Worm (Caenorhabditis elegans): ENCODE results near the gene erd-2.1.

erd-2.1 gene

DNA sequence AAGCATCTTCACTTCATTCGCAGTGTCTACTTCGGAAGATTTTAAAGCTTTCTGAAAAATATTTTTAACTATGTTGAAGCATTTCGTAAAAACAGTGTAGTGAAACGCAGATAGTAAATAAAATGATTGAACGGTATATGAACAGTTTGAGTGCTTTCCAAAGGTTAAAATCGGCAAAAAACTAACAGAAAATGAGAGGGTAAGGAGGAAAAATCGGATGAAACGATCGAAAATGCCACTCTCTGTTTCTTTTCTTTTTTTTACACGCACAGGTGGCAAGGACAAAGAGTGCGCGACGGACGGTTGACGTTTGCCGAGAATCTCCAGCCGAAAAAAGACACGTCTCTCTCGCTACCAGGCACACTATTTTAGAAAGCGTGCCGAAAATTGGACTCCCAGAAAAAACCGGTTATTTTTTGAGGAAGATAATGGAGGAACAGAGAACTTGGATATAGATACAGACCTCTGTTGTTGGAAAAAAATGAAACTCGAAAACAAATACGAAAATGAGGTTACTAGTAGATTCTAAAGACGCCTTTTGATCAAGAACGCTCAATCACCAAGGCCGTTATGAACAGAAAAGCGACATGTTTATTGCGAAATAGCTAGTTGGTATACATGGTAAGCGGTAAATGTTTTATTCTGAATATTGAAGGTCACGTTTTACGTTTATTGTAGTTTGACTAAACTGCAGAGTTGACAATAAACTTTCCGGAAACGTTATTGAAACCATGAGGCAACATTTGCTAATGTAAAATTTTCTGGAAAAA lies 35.9 kb upstream of the erd-2.1 start, which contains the start of gene myrf-2:
TSS of gene myrf-2 (minus strand) at position 51 of the 770 bp plus-strand sequence.
- TF ChIP-seq unc-62 (GFP tag; optimal IDR thresholded peaks at IDR 0.05) (no peak), nhr-76 (tag; optimal IDR thresholded peaks at IDR 0.05) (no peak), blmp-1 (tag; optimal IDR thresholded peaks at IDR 0.05) (no peak), ceh-39 (tag; optimal IDR thresholded peaks at IDR 0.05) (no peak), mab-5 (tag; optimal IDR thresholded peaks at IDR 0.05) (no peak), pha-4 (tag; optimal IDR thresholded peaks at IDR 0.05) (no peak), M03D4.4 (tag; optimal IDR thresholded peaks at IDR 0.05) (no peak), nhr-28 (tag; optimal IDR thresholded peaks at IDR 0.05) (no peak)

DNA sequence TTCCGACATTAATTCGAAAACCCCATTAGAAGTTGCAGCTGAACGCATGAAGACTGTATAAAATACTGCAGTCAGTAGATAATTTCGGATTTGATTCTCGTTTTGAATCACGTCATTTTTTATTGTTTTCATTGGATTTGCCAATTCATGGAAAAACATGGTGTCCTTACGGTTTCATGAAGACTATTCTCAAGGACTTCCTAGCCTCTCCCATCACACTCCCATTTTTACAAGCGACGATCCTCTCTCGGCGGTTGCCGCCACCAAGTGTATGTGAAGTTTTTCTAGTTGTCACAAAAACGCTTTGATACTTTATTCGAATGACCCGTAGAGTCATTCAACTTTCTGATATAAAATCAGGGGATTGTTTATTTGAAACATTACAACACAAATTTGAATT lies 31.2 kb upstream of the erd-2.1 start:
- TF ChIP-seq nhr-12 (tag; optimal IDR thresholded peaks at IDR 0.05) (no peak), mls-2 (tag; optimal IDR thresholded peaks at IDR 0.05) (no peak), lin-32 (GFP tag; optimal IDR thresholded peaks at IDR 0.05) (no peak), lsy-2 (tag; optimal IDR thresholded peaks at IDR 0.05) (no peak), nhr-28 (tag; optimal IDR thresholded peaks at IDR 0.05) (no peak), tbx-8 (GFP tag; optimal IDR thresholded peaks at IDR 0.05) (no peak), pha-4 (tag; optimal IDR thresholded peaks at IDR 0.05) (no peak), unc-120 (tag; optimal IDR thresholded peaks at IDR 0.05; ENCODE audit: poor library complexity, severe bottlenecking) (no peak), bed-3 (GFP tag; optimal IDR thresholded peaks at IDR 0.05) (no peak), lin-13 (tag; optimal IDR thresholded peaks at IDR 0.05) (no peak), nhr-2 (tag; optimal IDR thresholded peaks at IDR 0.05) (no peak), elt-3 (tag; optimal IDR thresholded peaks at IDR 0.05) (no peak), cnd-1 (tag; optimal IDR thresholded peaks at IDR 0.05) (no peak), ceh-43 (GFP tag; optimal IDR thresholded peaks at IDR 0.05) (no peak), elt-1 (tag; optimal IDR thresholded peaks at IDR 0.05; ENCODE audit: borderline replicate concordance, insufficient read depth) (no peak), sem-2 (GFP tag; optimal IDR thresholded peaks at IDR 0.05) (no peak), unc-39 (tag; optimal IDR thresholded peaks at IDR 0.05) (no peak), ceh-39 (tag; optimal IDR thresholded peaks at IDR 0.05) (no peak)

DNA sequence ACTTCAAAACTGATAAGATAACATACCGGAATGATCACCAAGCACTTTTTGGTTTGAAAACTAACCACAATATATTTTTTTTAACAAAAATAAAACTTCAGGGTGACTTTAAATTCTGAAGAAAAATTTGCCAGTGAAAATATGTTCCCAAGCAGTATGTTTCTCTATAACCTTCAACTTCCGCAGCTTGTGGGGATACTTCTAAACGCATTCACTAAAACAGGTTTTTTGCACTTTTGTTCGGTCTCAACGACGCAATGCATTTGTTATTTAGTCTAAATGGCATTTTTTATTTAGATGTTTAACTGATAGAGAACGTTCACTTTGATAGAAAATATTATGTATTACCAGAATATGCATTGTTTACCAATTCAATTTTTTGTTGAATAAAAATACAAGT lies 30.6 kb upstream of the erd-2.1 start:
- no peak for TF ChIP-seq unc-120 (tag; optimal IDR thresholded peaks at IDR 0.05; ENCODE audit: poor library complexity, severe bottlenecking)
- TF ChIP-seq snpc-4 (tag; optimal IDR thresholded peaks at IDR 0.05), result no peak
- TF ChIP-seq drap-1 (GFP tag; optimal IDR thresholded peaks at IDR 0.05), result no peak
- TF ChIP-seq elt-1 (tag; optimal IDR thresholded peaks at IDR 0.05; ENCODE audit: borderline replicate concordance, insufficient read depth), result no peak
- no peak for TF ChIP-seq mab-5 (tag; optimal IDR thresholded peaks at IDR 0.05)
- no peak for TF ChIP-seq flh-1 (GFP tag; optimal IDR thresholded peaks at IDR 0.05)
- TF ChIP-seq sem-2 (GFP tag; optimal IDR thresholded peaks at IDR 0.05), result no peak
- TF ChIP-seq ham-2 (GFP tag; optimal IDR thresholded peaks at IDR 0.05), result no peak
- TF ChIP-seq nhr-76 (tag; optimal IDR thresholded peaks at IDR 0.05), result no peak
- TF ChIP-seq nhr-237 (tag; optimal IDR thresholded peaks at IDR 0.05), result no peak
- no peak for TF ChIP-seq mep-1 (tag; optimal IDR thresholded peaks at IDR 0.05)
- TF ChIP-seq M03D4.4 (tag; optimal IDR thresholded peaks at IDR 0.05), result no peak
- no peak for TF ChIP-seq sptf-1 (tag; optimal IDR thresholded peaks at IDR 0.05)
- TF ChIP-seq pha-4 (tag; optimal IDR thresholded peaks at IDR 0.05), result no peak

DNA sequence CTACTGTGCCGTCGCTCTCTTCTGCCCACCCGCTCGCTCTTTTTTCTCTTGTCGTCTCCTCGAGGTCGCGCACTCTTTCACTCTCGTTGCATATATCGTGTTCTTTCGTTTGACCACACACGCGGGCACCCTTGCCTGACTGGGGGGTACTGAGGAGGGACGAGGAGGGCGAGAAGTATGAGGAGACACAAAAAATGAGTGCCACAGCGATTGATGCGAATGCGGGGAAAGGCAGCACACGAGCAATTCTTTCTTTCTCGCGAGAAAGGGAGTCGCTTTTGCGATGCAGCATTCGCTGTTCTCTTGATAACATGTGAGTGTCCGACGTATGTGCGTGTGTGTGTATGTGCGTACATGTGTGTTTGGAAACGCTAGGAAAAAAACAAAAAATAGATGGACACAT lies 29.9 kb upstream of the erd-2.1 start:
- peak; percentile 50 for TF ChIP-seq drap-1 (GFP tag; optimal IDR thresholded peaks at IDR 0.05)
- no peak for TF ChIP-seq nhr-76 (tag; optimal IDR thresholded peaks at IDR 0.05)
- peak; percentile 87 for TF ChIP-seq unc-120 (tag; optimal IDR thresholded peaks at IDR 0.05; ENCODE audit: poor library complexity, severe bottlenecking)
- TF ChIP-seq unc-39 (tag; optimal IDR thresholded peaks at IDR 0.05), result peak; percentile 48
- no peak for TF ChIP-seq zip-8 (tag; optimal IDR thresholded peaks at IDR 0.05)
- TF ChIP-seq ces-1 (GFP tag; optimal IDR thresholded peaks at IDR 0.05), result peak; percentile 35
- TF ChIP-seq snpc-4 (tag; optimal IDR thresholded peaks at IDR 0.05), result no peak
- peak; percentile 64 for TF ChIP-seq sptf-1 (tag; optimal IDR thresholded peaks at IDR 0.05)
- no peak for TF ChIP-seq blmp-1 (tag; optimal IDR thresholded peaks at IDR 0.05)
- no peak for TF ChIP-seq bed-3 (GFP tag; optimal IDR thresholded peaks at IDR 0.05)
- no peak for TF ChIP-seq nhr-12 (tag; optimal IDR thresholded peaks at IDR 0.05)
- TF ChIP-seq unc-62 (GFP tag; optimal IDR thresholded peaks at IDR 0.05), result no peak
- TF ChIP-seq elt-3 (tag; optimal IDR thresholded peaks at IDR 0.05), result no peak
- TF ChIP-seq M03D4.4 (tag; optimal IDR thresholded peaks at IDR 0.05), result peak; percentile 71
- no peak for TF ChIP-seq nhr-237 (tag; optimal IDR thresholded peaks at IDR 0.05)
- no peak for TF ChIP-seq lsy-2 (tag; optimal IDR thresholded peaks at IDR 0.05)
- no peak for TF ChIP-seq mab-5 (tag; optimal IDR thresholded peaks at IDR 0.05)
- peak; percentile 49 for TF ChIP-seq ceh-83 (GFP tag; optimal IDR thresholded peaks at IDR 0.05)
- TF ChIP-seq sem-2 (GFP tag; optimal IDR thresholded peaks at IDR 0.05), result no peak
- no peak for TF ChIP-seq elt-1 (tag; optimal IDR thresholded peaks at IDR 0.05; ENCODE audit: borderline replicate concordance, insufficient read depth)
- TF ChIP-seq cnd-1 (tag; optimal IDR thresholded peaks at IDR 0.05), result peak; percentile 66
- TF ChIP-seq ceh-43 (GFP tag; optimal IDR thresholded peaks at IDR 0.05), result no peak
- peak; percentile 67 for TF ChIP-seq nhr-2 (tag; optimal IDR thresholded peaks at IDR 0.05)
- peak; percentile 29 for TF ChIP-seq hlh-1 (tag; optimal IDR thresholded peaks at IDR 0.05)
- TF ChIP-seq lin-32 (GFP tag; optimal IDR thresholded peaks at IDR 0.05), result no peak
- TF ChIP-seq ztf-11 (tag; optimal IDR thresholded peaks at IDR 0.05), result peak; percentile 63
- no peak for TF ChIP-seq nhr-28 (tag; optimal IDR thresholded peaks at IDR 0.05)
- TF ChIP-seq pha-4 (tag; optimal IDR thresholded peaks at IDR 0.05), result no peak
- no peak for TF ChIP-seq lin-13 (tag; optimal IDR thresholded peaks at IDR 0.05)
- peak; percentile 43 for TF ChIP-seq ham-2 (GFP tag; optimal IDR thresholded peaks at IDR 0.05)
- peak; percentile 46 for TF ChIP-seq mep-1 (tag; optimal IDR thresholded peaks at IDR 0.05)
- no peak for TF ChIP-seq tbx-8 (GFP tag; optimal IDR thresholded peaks at IDR 0.05)
- TF ChIP-seq ceh-39 (tag; optimal IDR thresholded peaks at IDR 0.05), result no peak
- TF ChIP-seq flh-1 (GFP tag; optimal IDR thresholded peaks at IDR 0.05), result peak; percentile 8
- TF ChIP-seq mls-2 (tag; optimal IDR thresholded peaks at IDR 0.05), result peak; percentile 82

Data from whole organism, mixed stage, embryonic.